Fruit fly (Drosophila melanogaster) whole organism, embryonic: ENCODE data around the gene ClC-c.

Source experiments
- Atf6 ChIP-seq: fragments of 200-800 bp; sonication (Bioruptor generic); IDR thresholded peaks from 2 replicates; pipeline ENCODE4 v1.3.6; 2022; ENCODE audit warnings: missing biosample characterization, missing genetic modification characterization
- CG10209 ChIP-seq: fragments of 200-800 bp; sonication (Bioruptor generic); optimal IDR thresholded peaks from 3 replicates; lab custom pipeline; 2017; ENCODE audit warnings: missing biosample characterization, mild to moderate bottlenecking, missing genetic modification characterization, missing genetic modification reagents
- CG10431 ChIP-seq: fragments of 200-800 bp; sonication (Bioruptor generic); optimal IDR thresholded peaks from 3 replicates; lab custom pipeline; 2018; ENCODE audit warnings: missing biosample characterization, mild to moderate bottlenecking, missing genetic modification characterization
- CG13123 ChIP-seq: fragments of 200-800 bp; sonication (Bioruptor generic); optimal IDR thresholded peaks from 2 replicates; lab custom pipeline; 2016; ENCODE audit warnings: missing biosample characterization, missing genetic modification characterization
- CG17328 ChIP-seq: fragments of 200-800 bp; sonication (Bioruptor generic); IDR thresholded peaks from 2 replicates; pipeline ENCODE4 v1.3.6; 2022; ENCODE audit warnings: missing biosample characterization, missing genetic modification characterization
- CG18011 ChIP-seq: fragments of 200-800 bp; sonication (Bioruptor generic); optimal IDR thresholded peaks from 2 replicates; lab custom pipeline; 2017; ENCODE audit warnings: missing biosample characterization, missing genetic modification characterization, mild to moderate bottlenecking, moderate library complexity, missing genotype
- CG2202 ChIP-seq: fragments of 200-800 bp; sonication (Bioruptor generic); optimal IDR thresholded peaks from 2 replicates; lab custom pipeline; 2018; ENCODE audit warnings: missing biosample characterization, mild to moderate bottlenecking, missing genetic modification characterization
- CG2875 ChIP-seq: fragments of 200-800 bp; sonication (Bioruptor generic); optimal IDR thresholded peaks from 2 replicates; lab custom pipeline; 2017; ENCODE audit warnings: missing biosample characterization, mild to moderate bottlenecking, missing genetic modification characterization, missing genetic modification reagents
- CG30403 ChIP-seq: fragments of 200-800 bp; sonication (Bioruptor generic); optimal IDR thresholded peaks from 3 replicates; lab custom pipeline; 2016; ENCODE audit warnings: missing biosample characterization, missing genetic modification characterization
- CG33213 ChIP-seq: fragments of 200-800 bp; sonication (Bioruptor generic); optimal IDR thresholded peaks from 3 replicates; lab custom pipeline; 2016; ENCODE audit warnings: missing biosample characterization, missing genetic modification characterization
- CG33557 ChIP-seq: fragments of 200-800 bp; sonication (Bioruptor generic); optimal IDR thresholded peaks from 2 replicates; lab custom pipeline; 2019; ENCODE audit warnings: missing biosample characterization, mild to moderate bottlenecking, missing genetic modification characterization, moderate library complexity
- CG6175 ChIP-seq: fragments of 200-800 bp; sonication (Bioruptor generic); IDR thresholded peaks from 3 replicates; pipeline ENCODE4 v1.3.6; 2022; ENCODE audit warnings: missing biosample characterization, missing genetic modification characterization
- CG6791 ChIP-seq: fragments of 200-800 bp; sonication (Bioruptor generic); IDR thresholded peaks from 3 replicates; pipeline ENCODE4 v1.3.6; 2022; ENCODE audit warnings: missing biosample characterization, missing genetic modification characterization; ENCODE audit not compliant: partially characterized antibody
- CG7745 ChIP-seq: fragments of 200-800 bp; sonication (Bioruptor generic); optimal IDR thresholded peaks from 2 replicates; lab custom pipeline; 2018; ENCODE audit warnings: missing biosample characterization, mild to moderate bottlenecking, missing genetic modification characterization, moderate library complexity
- CG9609 ChIP-seq: fragments of 200-800 bp; sonication (Bioruptor generic); optimal IDR thresholded peaks from 3 replicates; lab custom pipeline; 2016; ENCODE audit warnings: missing biosample characterization, missing genetic modification characterization
- Camta ChIP-seq: fragments of 200-800 bp; sonication (Bioruptor generic); optimal IDR thresholded peaks from 2 replicates; lab custom pipeline; 2016; ENCODE audit warnings: missing biosample characterization, missing genetic modification characterization
- CoRest ChIP-seq: fragments of 200-800 bp; sonication (Bioruptor generic); optimal IDR thresholded peaks from 3 replicates; lab custom pipeline; 2018; ENCODE audit warnings: missing biosample characterization, mild to moderate bottlenecking, missing genetic modification characterization, moderate library complexity
- Deaf1 ChIP-seq: fragments of 200-800 bp; optimal IDR thresholded peaks from 3 replicates; lab custom pipeline; 2019; ENCODE audit warnings: missing biosample characterization, mild to moderate bottlenecking, missing genetic modification characterization, moderate library complexity
- Dek ChIP-seq: fragments of 200-800 bp; sonication (Bioruptor generic); optimal IDR thresholded peaks from 3 replicates; lab custom pipeline; 2019; ENCODE audit warnings: missing biosample characterization, mild to moderate bottlenecking, missing genetic modification characterization, moderate library complexity
- Dfd ChIP-seq, 2 experiments: fragments of >200 bp; optimal IDR thresholded peaks; 2 replicates each; lab custom pipeline; 2017; ENCODE audit warnings: missing biosample characterization in 2 of 2, missing genetic modification characterization in 2 of 2
- Elba2 ChIP-seq: fragments of 200-800 bp; sonication (Bioruptor generic); optimal IDR thresholded peaks from 3 replicates; lab custom pipeline; 2016; ENCODE audit warnings: missing biosample characterization, missing genetic modification characterization
- Gug ChIP-seq: fragments of 200-800 bp; sonication (Bioruptor generic); IDR thresholded peaks from 4 replicates; pipeline ENCODE4 v1.3.6; 2022; ENCODE audit warnings: missing biosample characterization, missing genetic modification characterization
- HLHmδ ChIP-seq: fragments of 200-800 bp; sonication (Bioruptor generic); optimal IDR thresholded peaks from 2 replicates; lab custom pipeline; 2018; ENCODE audit warnings: missing biosample characterization, mild to moderate bottlenecking, missing genetic modification characterization, moderate library complexity
- Hr51 ChIP-seq, 2 experiments: fragments of 200-800 bp; sonication (Bioruptor generic); optimal IDR thresholded peaks; 2 replicates in 1 of 2; 3 replicates in 1 of 2; lab custom pipeline; 2016 to 2018; ENCODE audit warnings: missing biosample characterization in 2 of 2, missing genetic modification characterization in 2 of 2, mild to moderate bottlenecking in 1 of 2, moderate library complexity in 1 of 2
- Meics ChIP-seq: fragments of 200-800 bp; sonication (Bioruptor generic); optimal IDR thresholded peaks from 2 replicates; lab custom pipeline; 2017; ENCODE audit warnings: missing biosample characterization, mild to moderate bottlenecking, missing genetic modification characterization
- Mrtf ChIP-seq: fragments of 200-800 bp; sonication (Bioruptor generic); IDR thresholded peaks from 3 replicates; pipeline ENCODE4 v1.3.6; 2022; ENCODE audit warnings: missing biosample characterization, missing genetic modification characterization
- TFAM ChIP-seq: fragments of 200-800 bp; sonication (Bioruptor generic); optimal IDR thresholded peaks from 2 replicates; lab custom pipeline; 2017; ENCODE audit warnings: missing biosample characterization, missing genetic modification characterization, inconsistent platforms
- YL-1 ChIP-seq: fragments of 200-800 bp; sonication (Bioruptor generic); optimal IDR thresholded peaks from 3 replicates; lab custom pipeline; 2017; ENCODE audit warnings: missing biosample characterization, mild to moderate bottlenecking, missing genetic modification characterization
- az2 ChIP-seq: fragments of 200-800 bp; sonication (Bioruptor generic); optimal IDR thresholded peaks from 3 replicates; lab custom pipeline; 2016; ENCODE audit warnings: missing biosample characterization, missing genetic modification characterization
- cg ChIP-seq: fragments of 200-800 bp; sonication (Bioruptor generic); optimal IDR thresholded peaks from 3 replicates; lab custom pipeline; 2019; ENCODE audit warnings: missing biosample characterization, mild to moderate bottlenecking, missing genetic modification characterization, moderate library complexity
- fru ChIP-seq: fragments of >200 bp; optimal IDR thresholded peaks from 2 replicates; lab custom pipeline; 2017
- gcm ChIP-seq: fragments of 200-800 bp; sonication (Bioruptor generic); optimal IDR thresholded peaks from 2 replicates; lab custom pipeline; 2019; ENCODE audit warnings: missing biosample characterization, mild to moderate bottlenecking, missing genetic modification characterization, moderate library complexity
- lab ChIP-seq: fragments of 200-800 bp; sonication (Bioruptor generic); optimal IDR thresholded peaks from 3 replicates; lab custom pipeline; 2017; ENCODE audit warnings: missing biosample characterization, missing genetic modification characterization, mild to moderate bottlenecking, moderate library complexity, missing genetic modification reagents
- mam ChIP-seq: fragments of 200-800 bp; sonication (Bioruptor generic); optimal IDR thresholded peaks from 3 replicates; lab custom pipeline; 2016; ENCODE audit warnings: missing biosample characterization, missing genetic modification characterization
- nerfin-1 ChIP-seq: fragments of 200-800 bp; sonication (Bioruptor generic); optimal IDR thresholded peaks from 3 replicates; lab custom pipeline; 2019; ENCODE audit warnings: missing biosample characterization, mild to moderate bottlenecking, missing genetic modification characterization, moderate library complexity
- oc ChIP-seq: fragments of 200-800 bp; sonication (Bioruptor generic); optimal IDR thresholded peaks from 2 replicates; lab custom pipeline; 2018; ENCODE audit warnings: missing biosample characterization, mild to moderate bottlenecking, missing genetic modification characterization, moderate library complexity
- odd ChIP-seq: fragments of 200-800 bp; sonication (Bioruptor generic); optimal IDR thresholded peaks from 2 replicates; lab custom pipeline; 2017; ENCODE audit warnings: missing biosample characterization, mild to moderate bottlenecking, missing genetic modification characterization
- org-1 ChIP-seq: fragments of 200-800 bp; sonication (Bioruptor generic); optimal IDR thresholded peaks from 2 replicates; lab custom pipeline; 2017; ENCODE audit warnings: missing biosample characterization, missing genetic modification characterization
- pfk ChIP-seq: fragments of 200-800 bp; sonication (Bioruptor generic); optimal IDR thresholded peaks from 2 replicates; lab custom pipeline; 2018; ENCODE audit warnings: missing biosample characterization, mild to moderate bottlenecking, missing genetic modification characterization, moderate library complexity
- pzg ChIP-seq: fragments of 200-800 bp; sonication (Bioruptor generic); optimal IDR thresholded peaks from 3 replicates; lab custom pipeline; 2018; ENCODE audit warnings: missing biosample characterization, mild to moderate bottlenecking, missing genetic modification characterization, moderate library complexity
- salm ChIP-seq: fragments of 200-800 bp; sonication (Bioruptor generic); optimal IDR thresholded peaks from 2 replicates; lab custom pipeline; 2018; ENCODE audit warnings: missing biosample characterization, mild to moderate bottlenecking, missing genetic modification characterization
- scrt ChIP-seq: fragments of 200-800 bp; sonication (Bioruptor generic); optimal IDR thresholded peaks from 2 replicates; lab custom pipeline; 2018; ENCODE audit warnings: missing biosample characterization, mild to moderate bottlenecking, missing genetic modification characterization, moderate library complexity
- sisA ChIP-seq: fragments of 200-800 bp; sonication (Bioruptor generic); IDR thresholded peaks from 2 replicates; pipeline ENCODE4 v1.3.6; 2022; ENCODE audit warnings: missing biosample characterization, missing genetic modification characterization
- so ChIP-seq: fragments of 200-800 bp; sonication (Bioruptor generic); IDR thresholded peaks from 3 replicates; pipeline ENCODE4 v1.3.6; 2022; ENCODE audit warnings: missing biosample characterization, missing genetic modification characterization
- ssp ChIP-seq: fragments of 200-800 bp; sonication (Bioruptor generic); IDR thresholded peaks from 2 replicates; pipeline ENCODE4 v1.3.6; 2022; ENCODE audit warnings: missing biosample characterization, missing genetic modification characterization
- tap ChIP-seq: fragments of 200-800 bp; optimal IDR thresholded peaks from 3 replicates; lab custom pipeline; 2019; ENCODE audit warnings: missing biosample characterization, mild to moderate bottlenecking, missing genetic modification characterization, moderate library complexity
- vvl ChIP-seq: fragments of 200-800 bp; sonication (Bioruptor generic); IDR thresholded peaks from 2 replicates; pipeline ENCODE4 v1.3.6; 2022; ENCODE audit warnings: missing biosample characterization, missing genetic modification characterization
- wdn ChIP-seq: fragments of 200-800 bp; sonication (Bioruptor generic); IDR thresholded peaks from 2 replicates; pipeline ENCODE4 v1.3.6; 2022; ENCODE audit warnings: missing biosample characterization, missing genetic modification characterization

Gene ClC-c

dm6 chr3L:16049955-16050886, 40.0 kb upstream of the ClC-c start (continued):
- TF ChIP-seq CG2202 (no peak), Camta (GFP tag; lab: Kevin White, UChicago) (no peak), CG7745 (tag; lab: Kevin White, UChicago) (peak; percentile 22), az2 (GFP tag; lab: Kevin White, UChicago) (no peak), CG33557 (GFP tag; lab: Kevin White, UChicago) (peak; percentile 29), CG10431 (peak; percentile 22), CG33213 (GFP tag; lab: Kevin White, UChicago) (no peak), tap (tag; lab: Kevin White, UChicago) (peak; percentile 16), vvl (GFP tag; lab: Robert Waterston, UW) (peak; percentile 26; the same call in 1 of the 2 replicates), so (GFP tag; lab: Robert Waterston, UW) (peak; percentile 8; the same call in 1 of the 3 replicates), cg (peak; percentile 25), Elba2 (GFP tag; lab: Kevin White, UChicago) (peak; percentile 59), CG17328 (GFP tag; lab: Robert Waterston, UW) (no peak), Gug (GFP tag; lab: Robert Waterston, UW) (peak; percentile 20; the same call in 1 of the 4 replicates), scrt (GFP tag; lab: Kevin White, UChicago) (peak; percentile 49), fru (lab: Kevin White, UChicago) (no peak), Mrtf (no peak), CG13123 (GFP tag; lab: Kevin White, UChicago) (no peak), ssp (GFP tag; lab: Robert Waterston, UW) (no peak), Deaf1 (peak; percentile 76), gcm (GFP tag; lab: Kevin White, UChicago) (peak; percentile 21), CG18011 (GFP tag; lab: Kevin White, UChicago) (no peak), CG2875 (GFP tag; lab: Kevin White, UChicago) (no peak), pzg (no peak), CG30403 (GFP tag; lab: Kevin White, UChicago) (no peak), nerfin-1 (tag; lab: Kevin White, UChicago) (peak; percentile 94), TFAM (GFP tag; lab: Kevin White, UChicago) (no peak), oc (tag; lab: Kevin White, UChicago) (peak; percentile 1), Dek (tag; lab: Kevin White, UChicago) (peak; percentile 36), CG9609 (GFP tag; lab: Kevin White, UChicago) (no peak), Hr51 (GFP tag; optimal IDR thresholded peaks at IDR 0.05; lab: Kevin White, UChicago) (no peak), CG6791 (no peak), CG10209 (peak; percentile 5), CG6175 (GFP tag; lab: Robert Waterston, UW) (no peak), mam (peak; percentile 6), lab (GFP tag; lab: Kevin White, UChicago) (peak; percentile 85), YL-1 (GFP tag; lab: Kevin White, UChicago) (peak; percentile 53), pfk (GFP tag; lab: Kevin White, UChicago) (peak; percentile 82), Dfd (GFP tag; optimal IDR thresholded peaks at IDR 0.05; lab: Kevin White, UChicago) (no peak), odd (GFP tag; lab: Kevin White, UChicago) (peak; percentile 63), salm (tag; lab: Kevin White, UChicago) (peak; percentile 34), HLHmδ (GFP tag; lab: Kevin White, UChicago) (peak; percentile 9), Atf6 (peak; percentile 70), wdn (GFP tag; lab: Robert Waterston, UW) (no peak), Meics (peak; percentile 44), CoRest (tag; lab: Kevin White, UChicago) (peak; percentile 9), org-1 (peak; percentile 17), sisA (GFP tag; lab: Robert Waterston, UW) (no peak)
